Worm (Caenorhabditis elegans): ENCODE data around the gene Y66D12A.1.

The Y66D12A.1 gene

DNA sequence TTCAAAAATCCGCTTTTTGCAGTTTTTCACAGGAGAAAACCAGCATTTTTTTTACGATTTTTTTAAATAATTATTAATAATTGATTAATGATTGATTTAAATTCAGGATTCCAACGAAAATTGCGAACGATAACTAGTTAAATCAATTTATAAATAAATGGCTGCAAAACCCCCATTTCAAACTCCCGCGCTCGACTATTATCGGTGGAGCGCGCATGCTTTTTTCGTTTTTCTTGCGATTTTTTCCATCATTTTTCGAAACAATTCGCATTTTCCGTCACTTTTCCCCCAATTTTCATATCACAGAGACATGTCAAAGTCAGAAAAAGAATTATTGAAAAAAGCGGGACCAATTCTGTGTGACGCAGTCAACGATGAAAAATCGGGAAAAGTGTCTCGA, 42.4 kb upstream of the Y66D12A.1 start, which contains the start of gene Y66D12A.10:
Gene Y66D12A.10, plus strand, starts transcription at position 273 of the 400 bp plus-strand sequence.
- TF ChIP-seq nfya-1 (tag; optimal IDR thresholded peaks at IDR 0.05; ENCODE audit: insufficient read depth) (peak; percentile 56), lin-15B (tag; optimal IDR thresholded peaks at IDR 0.05) (peak; percentile 83), nhr-25 (tag; optimal IDR thresholded peaks at IDR 0.05) (no peak), ceh-9 (tag; optimal IDR thresholded peaks at IDR 0.05) (no peak), nhr-67 (tag; optimal IDR thresholded peaks at IDR 0.05) (no peak), nhr-23 (tag; optimal IDR thresholded peaks at IDR 0.05) (peak; percentile 40)

ce11 chrIII:11567837-11568236, 40.1 kb upstream of the Y66D12A.1 start, which contains the start of gene psme-3:
Gene psme-3, plus strand, starts transcription at chrIII:11568137.
- TF ChIP-seq nhr-77 (tag; optimal IDR thresholded peaks at IDR 0.05): no peak
- TF ChIP-seq elt-2 (tag; optimal IDR thresholded peaks at IDR 0.05): no peak
- no peak for TF ChIP-seq lin-15B (tag; optimal IDR thresholded peaks at IDR 0.05)
- TF ChIP-seq nhr-12 (tag; optimal IDR thresholded peaks at IDR 0.05): no peak
- no peak for TF ChIP-seq lin-39 (tag; optimal IDR thresholded peaks at IDR 0.05)
- no peak for TF ChIP-seq hmg-11 (tag; optimal IDR thresholded peaks at IDR 0.05)
- TF ChIP-seq snpc-4 (tag; optimal IDR thresholded peaks at IDR 0.05): no peak
- no peak for TF ChIP-seq unc-62 (GFP tag; optimal IDR thresholded peaks at IDR 0.05)
- no peak for TF ChIP-seq nhr-23 (tag; optimal IDR thresholded peaks at IDR 0.05)
- TF ChIP-seq daf-12 (tag; optimal IDR thresholded peaks at IDR 0.05): no peak
- no peak for TF ChIP-seq nfya-1 (tag; optimal IDR thresholded peaks at IDR 0.05; ENCODE audit: insufficient read depth)
- TF ChIP-seq zag-1 (tag; optimal IDR thresholded peaks at IDR 0.05): no peak

- no peak for TF ChIP-seq fkh-10 (GFP tag; optimal IDR thresholded peaks at IDR 0.05)
- TF ChIP-seq eor-1 (tag; optimal IDR thresholded peaks at IDR 0.05): no peak
- TF ChIP-seq aly-2 (tag; optimal IDR thresholded peaks at IDR 0.05): no peak
- no peak for TF ChIP-seq ztf-11 (tag; optimal IDR thresholded peaks at IDR 0.05)
- TF ChIP-seq ceh-16 (tag; optimal IDR thresholded peaks at IDR 0.05): no peak
- no peak for TF ChIP-seq egl-27 (tag; optimal IDR thresholded peaks at IDR 0.05)
- no peak for TF ChIP-seq skn-1 (tag; optimal IDR thresholded peaks at IDR 0.05)
- TF ChIP-seq pqm-1 (tag; optimal IDR thresholded peaks at IDR 0.05): no peak
- TF ChIP-seq mdl-1 (tag; optimal IDR thresholded peaks at IDR 0.05): no peak
- TF ChIP-seq ceh-9 (tag; optimal IDR thresholded peaks at IDR 0.05): no peak
- no peak for TF ChIP-seq elt-2 (tag; optimal IDR thresholded peaks at IDR 0.05)
- TF ChIP-seq unc-39 (tag; optimal IDR thresholded peaks at IDR 0.05): no peak
Observed at ce11 chrIII:11573921-11574320, 34.0 kb upstream of the Y66D12A.1 start, which contains the start of gene Y66D12A.8. Gene Y66D12A.8, plus strand, starts transcription at chrIII:11574221.

DNA sequence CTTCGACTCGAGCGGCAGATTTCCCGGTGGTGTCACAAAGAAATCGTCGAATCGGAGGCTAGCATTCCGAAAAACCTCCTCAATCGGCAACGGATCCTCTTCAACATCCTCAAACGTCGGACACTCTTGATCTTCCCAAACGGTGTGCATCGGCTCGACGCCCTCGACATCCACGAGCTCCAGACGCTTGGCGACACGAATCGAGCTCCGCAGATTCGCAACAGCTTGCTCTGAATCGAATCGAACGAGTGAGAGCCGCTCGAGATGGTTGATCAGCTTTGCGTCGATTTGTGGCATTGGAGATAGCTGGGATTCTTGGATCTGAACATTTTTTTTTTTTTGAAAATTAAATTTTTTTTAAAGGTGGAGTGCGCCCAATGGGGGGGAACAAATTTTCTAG, 28.6 kb upstream of the Y66D12A.1 start:
- no peak for TF ChIP-seq daf-12 (tag; optimal IDR thresholded peaks at IDR 0.05)

DNA sequence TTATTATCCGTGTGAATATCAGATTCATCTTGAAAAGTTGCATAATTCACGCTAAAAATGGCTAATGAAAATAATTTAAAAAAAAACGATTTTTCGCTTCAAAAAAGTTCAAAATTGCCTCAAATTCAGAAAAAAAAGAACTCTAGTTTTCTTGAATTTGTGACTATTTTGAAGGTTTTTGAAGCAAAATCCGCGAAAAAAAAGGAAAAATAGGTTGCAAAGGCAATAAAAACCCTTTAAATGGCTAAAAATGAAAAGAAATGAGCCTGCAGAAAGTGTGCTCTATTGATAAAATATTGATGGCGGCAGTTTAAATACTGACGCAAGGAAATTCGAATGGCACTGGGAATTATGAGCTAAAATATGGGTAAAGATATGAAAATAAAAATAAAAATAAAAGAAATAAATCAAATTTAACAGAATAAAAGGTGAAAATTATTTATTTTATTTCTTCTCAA, 27.5 kb upstream of the Y66D12A.1 start, which contains the start of gene Y66D12A.7:
Gene Y66D12A.7, minus strand, starts transcription at position 51 of the 458 bp plus-strand sequence.
- TF ChIP-seq nfya-1 (tag; optimal IDR thresholded peaks at IDR 0.05; ENCODE audit: insufficient read depth): peak; percentile 44
- peak; percentile 60 for TF ChIP-seq egl-5 (tag; optimal IDR thresholded peaks at IDR 0.05)
- no peak for TF ChIP-seq nhr-76 (tag; optimal IDR thresholded peaks at IDR 0.05)
- peak; percentile 64 for TF ChIP-seq lin-15B (tag; optimal IDR thresholded peaks at IDR 0.05)
- peak; percentile 1 for TF ChIP-seq pqm-1 (tag; optimal IDR thresholded peaks at IDR 0.05)
- TF ChIP-seq pha-4 (tag; optimal IDR thresholded peaks at IDR 0.05): peak; percentile 55
- no peak for TF ChIP-seq unc-62 (GFP tag; optimal IDR thresholded peaks at IDR 0.05)

DNA sequence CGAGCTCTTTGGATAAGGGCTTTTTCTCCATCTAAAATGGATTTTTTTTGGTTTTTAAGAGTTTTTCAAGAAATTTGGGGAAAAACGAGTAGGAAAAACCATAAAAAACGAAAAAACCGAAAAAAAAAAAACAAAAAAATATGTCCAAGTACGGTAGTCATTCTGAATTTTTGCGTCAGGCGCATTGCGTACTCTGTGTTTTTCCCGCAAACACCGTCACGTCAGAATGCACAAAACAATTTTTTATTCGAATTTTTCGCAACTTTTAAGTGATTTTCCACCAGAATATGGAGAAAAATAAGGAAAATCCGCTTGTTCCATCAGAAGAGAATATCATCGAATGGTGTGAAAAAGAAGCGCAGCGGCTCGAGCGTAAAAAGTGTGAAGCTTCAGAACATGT, 26.6 kb upstream of the Y66D12A.1 start, which contains the start of the genes Y66D12A.6 and ceh-92:
Gene Y66D12A.6, minus strand, starts transcription at position 31 of the 400 bp plus-strand sequence.
Gene ceh-92, plus strand, starts transcription at position 229 of the 400 bp plus-strand sequence.
- no peak for TF ChIP-seq ZK546.5 (tag; optimal IDR thresholded peaks at IDR 0.05)
- no peak for TF ChIP-seq egl-27 (tag; optimal IDR thresholded peaks at IDR 0.05)

DNA sequence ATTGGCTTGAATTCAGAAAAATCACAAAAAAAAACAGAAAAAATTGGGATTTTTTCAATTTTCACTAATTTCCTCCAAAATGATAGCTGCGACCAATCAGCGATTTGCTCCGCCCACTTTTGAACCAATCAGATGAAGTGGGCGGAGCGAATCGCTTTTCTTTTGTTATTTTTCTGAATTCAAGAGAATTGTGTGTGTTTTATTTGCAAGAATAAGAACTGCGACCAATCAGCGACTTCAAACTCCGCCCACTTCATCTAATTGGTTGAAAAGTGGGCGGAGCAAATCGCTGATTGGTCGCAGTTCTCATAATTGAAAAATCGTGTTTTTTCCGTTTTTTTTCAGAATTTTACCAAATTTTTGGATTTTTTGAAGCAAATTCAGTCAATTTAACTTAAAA, 25.4 kb upstream of the Y66D12A.1 start:
- no peak for TF ChIP-seq nhr-12 (tag; optimal IDR thresholded peaks at IDR 0.05)
- TF ChIP-seq nfya-1 (tag; optimal IDR thresholded peaks at IDR 0.05; ENCODE audit: insufficient read depth): peak; percentile 86
